Fruit fly (Drosophila melanogaster): ENCODE data around the gene cad.

Gene cad

DNA sequence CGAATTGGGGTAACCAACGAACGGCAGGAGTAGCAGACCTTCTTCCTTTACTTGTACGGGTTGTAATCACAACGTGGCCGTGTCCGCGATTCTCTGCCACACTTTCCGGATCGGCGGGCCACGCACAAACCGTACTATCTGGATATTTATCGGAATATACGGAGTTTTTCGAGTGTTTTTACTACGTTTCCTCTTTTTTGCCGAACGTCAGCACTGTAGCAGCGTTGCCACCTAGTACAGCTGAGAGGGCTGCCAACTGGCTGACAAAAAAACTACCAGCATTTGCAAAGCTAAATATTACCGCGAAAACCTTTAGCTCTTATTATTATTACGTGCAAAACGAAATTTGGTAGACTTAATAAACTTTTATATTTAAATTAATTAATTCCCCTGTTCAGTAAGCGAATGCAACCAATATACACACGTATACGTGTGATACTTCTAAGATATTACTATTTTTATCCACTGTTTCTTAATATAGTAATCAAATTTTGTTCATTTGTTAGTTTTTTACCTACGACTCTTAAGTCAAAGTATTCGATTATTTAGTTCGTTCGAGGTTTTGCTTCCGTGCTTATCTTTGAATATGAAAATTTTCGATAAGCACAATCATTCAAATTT lies 36.4 kb upstream of the cad start, which contains the start of gene TM9SF2 (continued):
- TF ChIP-seq CG6272 (GFP tag; IDR thresholded peaks at IDR 0.05) (0 out of 2 replicates have a peak, but pooled peaks have one; percentile 27), inv (GFP tag; IDR thresholded peaks at IDR 0.05; ENCODE audit: partially characterized antibody) (no peak), crol (GFP tag; IDR thresholded peaks at IDR 0.05) (no peak), oc (tag; optimal IDR thresholded peaks at IDR 0.05) (no peak), CG3847 (GFP tag; IDR thresholded peaks at IDR 0.05) (peak; percentile 64), C15 (GFP tag; IDR thresholded peaks at IDR 0.05) (no peak), Fer1 (GFP tag; optimal IDR thresholded peaks at IDR 0.05) (no peak), Kr (GFP tag; optimal IDR thresholded peaks at IDR 0.05) (no peak), Bteb2 (GFP tag; optimal IDR thresholded peaks at IDR 0.05) (no peak), CG4820 (GFP tag; optimal IDR thresholded peaks at IDR 0.05) (peak; percentile 24), CG5953 (GFP tag; IDR thresholded peaks at IDR 0.05) (no peak), CG2889 (GFP tag; IDR thresholded peaks at IDR 0.05) (no peak), CG15269 (tag; optimal IDR thresholded peaks at IDR 0.05) (no peak), cg (GFP tag; optimal IDR thresholded peaks at IDR 0.05) (no peak), usp (GFP tag; optimal IDR thresholded peaks at IDR 0.05) (no peak), Sry-β (GFP tag; optimal IDR thresholded peaks at IDR 0.05) (peak; percentile 68), CG9817 (tag; optimal IDR thresholded peaks at IDR 0.05) (peak; percentile 38), fu2 (GFP tag; optimal IDR thresholded peaks at IDR 0.05) (no peak), Deaf1 (tag; optimal IDR thresholded peaks at IDR 0.05) (no peak), pan (optimal IDR thresholded peaks at IDR 0.05) (no peak), pan (GFP tag; optimal IDR thresholded peaks at IDR 0.05 in 1 of 2, IDR thresholded peaks at IDR 0.05 in 1 of 2) (peak in 1 of 2 experiments; percentile 37), CG6791 (GFP tag; IDR thresholded peaks at IDR 0.05; ENCODE audit: partially characterized antibody) (0 out of 3 replicates have a peak, but pooled peaks have one; percentile 21), CG17359 (tag; optimal IDR thresholded peaks at IDR 0.05) (no peak), Dbx (GFP tag; IDR thresholded peaks at IDR 0.05) (peak; percentile 33; the same call in 1 of the 3 replicates), kah (GFP tag; optimal IDR thresholded peaks at IDR 0.05) (no peak), CG12236 (GFP tag; optimal IDR thresholded peaks at IDR 0.05) (no peak), CG11247 (GFP tag; IDR thresholded peaks at IDR 0.05) (0 out of 2 replicates have a peak, but pooled peaks have one; percentile 13), CG15696 (tag; optimal IDR thresholded peaks at IDR 0.05) (peak; percentile 29), D19A (tag; optimal IDR thresholded peaks at IDR 0.05) (no peak), CG9609 (GFP tag; optimal IDR thresholded peaks at IDR 0.05) (peak; percentile 24), CG2116 (GFP tag; optimal IDR thresholded peaks at IDR 0.05) (no peak), HLH3B (GFP tag; IDR thresholded peaks at IDR 0.05) (no peak), CG10654 (GFP tag; optimal IDR thresholded peaks at IDR 0.05) (peak; percentile 0), CG10321 (GFP tag; IDR thresholded peaks at IDR 0.05) (no peak), ab (GFP tag; optimal IDR thresholded peaks at IDR 0.05) (no peak), ewg (GFP tag; optimal IDR thresholded peaks at IDR 0.05) (no peak), nom (GFP tag; optimal IDR thresholded peaks at IDR 0.05) (no peak), CG10267 (tag; optimal IDR thresholded peaks at IDR 0.05) (no peak), CG3281 (GFP tag; optimal IDR thresholded peaks at IDR 0.05) (peak; percentile 30), Adf1 (GFP tag; IDR thresholded peaks at IDR 0.05) (no peak), CG34422 (GFP tag; IDR thresholded peaks at IDR 0.05) (0 out of 3 replicates have a peak, but pooled peaks have one; percentile 35), CG1832 (GFP tag; optimal IDR thresholded peaks at IDR 0.05) (no peak), CG11723 (GFP tag; optimal IDR thresholded peaks at IDR 0.05) (no peak), Side (GFP tag; optimal IDR thresholded peaks at IDR 0.05) (no peak), CG11560 (tag; IDR thresholded peaks at IDR 0.05) (no peak), CG15011 (GFP tag; optimal IDR thresholded peaks at IDR 0.05) (no peak), ftz-f1 (GFP tag; optimal IDR thresholded peaks at IDR 0.05) (no peak), croc (GFP tag; conservative IDR thresholded peaks at IDR 0.05) (no peak), kay (GFP tag; optimal IDR thresholded peaks at IDR 0.05) (no peak), maf-S (GFP tag; optimal IDR thresholded peaks at IDR 0.05) (no peak), HLH4C (GFP tag; IDR thresholded peaks at IDR 0.05; ENCODE audit: partially characterized antibody) (0 out of 3 replicates have a peak, but pooled peaks have one; percentile 45)

All from whole organism, embryonic.